Fruit fly (Drosophila melanogaster): ENCODE results near the gene mip130.

mip130 gene

dm6 chrX:1901605-1902136 is 6.4 kb upstream of the mip130 start, which contains the start of gene Ldaf1 (continued):
- TF ChIP-seq Oaz (GFP tag; IDR thresholded peaks at IDR 0.05): no peak
- no peak for TF ChIP-seq CG32772 (GFP tag; IDR thresholded peaks at IDR 0.05)
- TF ChIP-seq Gug (GFP tag; IDR thresholded peaks at IDR 0.05): no peak
- no peak for TF ChIP-seq CG2116 (GFP tag; optimal IDR thresholded peaks at IDR 0.05)
- no peak for TF ChIP-seq Fer3 (tag; optimal IDR thresholded peaks at IDR 0.05)
- TF ChIP-seq CG6765 (GFP tag; optimal IDR thresholded peaks at IDR 0.05): no peak
- no peak for TF ChIP-seq CG34224 (GFP tag; IDR thresholded peaks at IDR 0.05; ENCODE audit: partially characterized antibody)
- TF ChIP-seq chinmo (GFP tag; IDR thresholded peaks at IDR 0.05; ENCODE audit: partially characterized antibody): no peak
- TF ChIP-seq az2 (GFP tag; optimal IDR thresholded peaks at IDR 0.05): no peak
- no peak for TF ChIP-seq unpg (GFP tag; optimal IDR thresholded peaks at IDR 0.05)
- no peak for TF ChIP-seq Atf3 (GFP tag; optimal IDR thresholded peaks at IDR 0.05)
- TF ChIP-seq CG30020 (tag; optimal IDR thresholded peaks at IDR 0.05): no peak
- TF ChIP-seq CG7556 (GFP tag; optimal IDR thresholded peaks at IDR 0.05): no peak
- TF ChIP-seq CG13775 (GFP tag; optimal IDR thresholded peaks at IDR 0.05): no peak
- no peak for TF ChIP-seq al (GFP tag; IDR thresholded peaks at IDR 0.05)
- 0 out of 2 replicates have a peak, but pooled peaks have one; percentile 23 for TF ChIP-seq Scr (GFP tag; IDR thresholded peaks at IDR 0.05; ENCODE audit: partially characterized antibody)
- TF ChIP-seq slou (GFP tag; optimal IDR thresholded peaks at IDR 0.05): no peak
- TF ChIP-seq maf-S (GFP tag; optimal IDR thresholded peaks at IDR 0.05): no peak
- peak; percentile 87 for TF ChIP-seq CG7928 (GFP tag; optimal IDR thresholded peaks at IDR 0.05)
- TF ChIP-seq CG10431 (GFP tag; optimal IDR thresholded peaks at IDR 0.05): peak; percentile 22
- peak; percentile 7 for TF ChIP-seq CG2120 (GFP tag; optimal IDR thresholded peaks at IDR 0.05)
- peak; percentile 26; the same call in 1 of the 3 replicates for TF ChIP-seq zfh1 (GFP tag; IDR thresholded peaks at IDR 0.05)
- no peak for TF ChIP-seq ara (GFP tag; IDR thresholded peaks at IDR 0.05)
- TF ChIP-seq CG4617 (GFP tag; optimal IDR thresholded peaks at IDR 0.05; ENCODE audit: borderline replicate concordance): peak; percentile 21
- TF ChIP-seq stwl (tag; optimal IDR thresholded peaks at IDR 0.05): peak; percentile 40
- no peak for TF ChIP-seq H15 (GFP tag; IDR thresholded peaks at IDR 0.05)
- no peak for TF ChIP-seq otp (GFP tag; IDR thresholded peaks at IDR 0.05)
- no peak for TF ChIP-seq CG6654 (GFP tag; optimal IDR thresholded peaks at IDR 0.05)
- no peak for TF ChIP-seq Lhr (GFP tag; optimal IDR thresholded peaks at IDR 0.05)
- TF ChIP-seq crol (GFP tag; IDR thresholded peaks at IDR 0.05): no peak
- TF ChIP-seq emc (GFP tag; optimal IDR thresholded peaks at IDR 0.05): no peak
- TF ChIP-seq esg (GFP tag; conservative IDR thresholded peaks at IDR 0.05): no peak
- peak; percentile 20 for TF ChIP-seq MESR4 (GFP tag; optimal IDR thresholded peaks at IDR 0.05)
- no peak for TF ChIP-seq Six4 (GFP tag; optimal IDR thresholded peaks at IDR 0.05)
- TF ChIP-seq CG14965 (GFP tag; optimal IDR thresholded peaks at IDR 0.05; ENCODE audit: borderline replicate concordance): no peak
- no peak for TF ChIP-seq Vsx1 (GFP tag; optimal IDR thresholded peaks at IDR 0.05)
- peak; percentile 6 for TF ChIP-seq zen (tag; optimal IDR thresholded peaks at IDR 0.05)
- no peak for TF ChIP-seq insv (GFP tag; optimal IDR thresholded peaks at IDR 0.05)
- TF ChIP-seq Dip2 (GFP tag; IDR thresholded peaks at IDR 0.05): no peak
- no peak for TF ChIP-seq Poxn (GFP tag; IDR thresholded peaks at IDR 0.05)
- TF ChIP-seq usp (GFP tag; optimal IDR thresholded peaks at IDR 0.05): no peak
- TF ChIP-seq MBD-R2 (GFP tag; IDR thresholded peaks at IDR 0.05): peak; percentile 65
- TF ChIP-seq CG12219 (GFP tag; optimal IDR thresholded peaks at IDR 0.05): no peak
- TF ChIP-seq Side (GFP tag; optimal IDR thresholded peaks at IDR 0.05): no peak
- TF ChIP-seq rib (GFP tag; IDR thresholded peaks at IDR 0.05): no peak
- TF ChIP-seq Hsf (GFP tag; optimal IDR thresholded peaks at IDR 0.05): no peak
- TF ChIP-seq br (optimal IDR thresholded peaks at IDR 0.05): no peak
- TF ChIP-seq CG2129 (GFP tag; IDR thresholded peaks at IDR 0.05; ENCODE audit: partially characterized antibody): no peak
- no peak for TF ChIP-seq nerfin-1 (tag; optimal IDR thresholded peaks at IDR 0.05)
- no peak for TF ChIP-seq Taf1 (GFP tag; IDR thresholded peaks at IDR 0.05)
- no peak for TF ChIP-seq HmgD (GFP tag; optimal IDR thresholded peaks at IDR 0.05)
- TF ChIP-seq btn (GFP tag; optimal IDR thresholded peaks at IDR 0.05): no peak
